Worm (Caenorhabditis elegans) whole organism, mixed stage, embryonic: ENCODE results near the gene ugt-40.

Experiments used
- lsy-2 ChIP-seq: fragments of 150-350 bp; optimal IDR thresholded peaks from 2 replicates; lab custom pipeline; 2014; ENCODE audit warnings: missing biosample characterization, missing genetic modification characterization
- mab-5 ChIP-seq: fragments of 150-350 bp; optimal IDR thresholded peaks from 2 replicates; lab custom pipeline; 2014; ENCODE audit warnings: missing biosample characterization, missing genetic modification characterization
- mls-2 ChIP-seq: sonication (generic microtip); optimal IDR thresholded peaks from 2 replicates; lab custom pipeline; 2016; ENCODE audit warnings: mild to moderate bottlenecking, missing genetic modification characterization, moderate library complexity, missing compliant biosample characterization
- unc-39 ChIP-seq: fragments of 150-350 bp; optimal IDR thresholded peaks from 2 replicates; lab custom pipeline; 2014; ENCODE audit warnings: missing biosample characterization, missing genetic modification characterization
- ztf-11 ChIP-seq: fragments of 150-350 bp; optimal IDR thresholded peaks from 2 replicates; lab custom pipeline; 2014; ENCODE audit warnings: missing biosample characterization, missing genetic modification characterization

Gene ugt-40

ce11 chrV:7091287-7091686 lies 50.5 kb downstream of the ugt-40 start, which contains the start of gene nhr-286:
Gene nhr-286, minus strand, starts transcription at chrV:7091610.
- TF ChIP-seq unc-39 (tag; lab: Kevin White, UChicago), result no peak
- TF ChIP-seq mls-2 (tag; lab: Kevin White, UChicago), result no peak
- TF ChIP-seq ztf-11 (tag; lab: Kevin White, UChicago), result no peak
- no peak for TF ChIP-seq lsy-2 (tag; lab: Kevin White, UChicago)
- TF ChIP-seq mab-5 (tag; lab: Kevin White, UChicago), result no peak
- TF ChIP-seq, all 35 proteins: peak for 0
